Fruit fly (Drosophila melanogaster) whole organism, pupa: ENCODE measurements around the gene Trf4.

ENCODE experiments used
- CG8301 ChIP-seq: fragments of 200-800 bp; sonication (Bioruptor generic); optimal IDR thresholded peaks from 2 replicates; lab custom pipeline; 2018; ENCODE audit warnings: missing biosample characterization, mild to moderate bottlenecking, missing genetic modification characterization
- EcR ChIP-seq: fragments of 200-800 bp; sonication (Bioruptor generic); optimal IDR thresholded peaks from 3 replicates; lab custom pipeline; 2019; ENCODE audit warnings: missing biosample characterization, missing genetic modification characterization, mild to moderate bottlenecking, moderate library complexity, missing genetic modification reagents
- Pif1A ChIP-seq: fragments of 200-800 bp; sonication (Bioruptor generic); optimal IDR thresholded peaks from 3 replicates; lab custom pipeline; 2016; ENCODE audit warnings: missing biosample characterization, missing genetic modification characterization

- TF ChIP-seq EcR (GFP tag; lab: Kevin White, UChicago), result no peak
- no peak for TF ChIP-seq CG8301 (tag; lab: Kevin White, UChicago)
- no peak for TF ChIP-seq Pif1A
Measured at dm6 chr2L:2652314-2652713, 12.5 kb upstream of the Trf4 start, which contains the start of gene CG33125.
